Worm (Caenorhabditis elegans): ENCODE measurements around the gene tmed-1.

ce11 chrIV:12061229-12061628 lies 16.7 kb downstream of the tmed-1 start, which contains the start of gene K08E4.8:
- TF ChIP-seq ceh-36 (tag; optimal IDR thresholded peaks at IDR 0.05), result no peak
- TF ChIP-seq ets-7 (tag; optimal IDR thresholded peaks at IDR 0.05), result no peak
- no peak for TF ChIP-seq hmbx-1 (tag; optimal IDR thresholded peaks at IDR 0.05)
- TF ChIP-seq hnd-1 (tag; optimal IDR thresholded peaks at IDR 0.05), result no peak
